Fruit fly (Drosophila melanogaster) whole organism, adult: Measurements from ENCODE around the gene CG14109.

Experiments
- CG11617 ChIP-seq: fragments of 200-800 bp; sonication (Bioruptor generic); optimal IDR thresholded peaks from 2 replicates; lab custom pipeline; 2017; ENCODE audit warnings: mild to moderate bottlenecking, missing biosample characterization, missing genetic modification reagents, missing genetic modification characterization
- CG12768 ChIP-seq: fragments of 200-800 bp; sonication (Bioruptor generic); optimal IDR thresholded peaks from 2 replicates; lab custom pipeline; 2017; ENCODE audit warnings: missing biosample characterization, missing genetic modification characterization, mild to moderate bottlenecking, moderate library complexity, missing genetic modification reagents
- CG14711 ChIP-seq: fragments of 200-800 bp; sonication (Bioruptor generic); optimal IDR thresholded peaks from 2 replicates; lab custom pipeline; 2018; ENCODE audit warnings: missing biosample characterization, mild to moderate bottlenecking, missing genetic modification characterization, moderate library complexity
- CG1620 ChIP-seq: fragments of 200-800 bp; sonication (Bioruptor generic); optimal IDR thresholded peaks from 2 replicates; lab custom pipeline; 2016; ENCODE audit warnings: missing biosample characterization, missing genetic modification characterization
- CG33017 ChIP-seq: fragments of 200-800 bp; sonication (Bioruptor generic); optimal IDR thresholded peaks from 2 replicates; lab custom pipeline; 2018; ENCODE audit warnings: missing biosample characterization, mild to moderate bottlenecking, missing genetic modification characterization, moderate library complexity
- CG5204 ChIP-seq: fragments of 200-800 bp; sonication (Bioruptor generic); optimal IDR thresholded peaks from 2 replicates; lab custom pipeline; 2016; ENCODE audit warnings: missing biosample characterization, missing genetic modification characterization
- CG7045 ChIP-seq: fragments of 200-800 bp; sonication (Bioruptor generic); optimal IDR thresholded peaks from 2 replicates; lab custom pipeline; 2017; ENCODE audit warnings: missing biosample characterization, mild to moderate bottlenecking, missing genetic modification characterization
- CG7101 ChIP-seq: fragments of 200-800 bp; sonication (Bioruptor generic); optimal IDR thresholded peaks from 2 replicates; lab custom pipeline; 2018; ENCODE audit warnings: missing biosample characterization, mild to moderate bottlenecking, missing genetic modification characterization, moderate library complexity
- Clk ChIP-seq: fragments of 200-800 bp; sonication (Bioruptor generic); optimal IDR thresholded peaks from 2 replicates; lab custom pipeline; 2017; ENCODE audit warnings: missing biosample characterization, missing genetic modification characterization
- Crg-1 ChIP-seq: fragments of 200-800 bp; sonication (Bioruptor generic); optimal IDR thresholded peaks from 2 replicates; lab custom pipeline; 2016; ENCODE audit warnings: missing biosample characterization, missing genetic modification characterization
- Hr96 ChIP-seq: fragments of 200-800 bp; sonication (Bioruptor generic); optimal IDR thresholded peaks from 2 replicates; lab custom pipeline; 2016; ENCODE audit warnings: missing biosample characterization, missing genetic modification characterization
- Mnt ChIP-seq: fragments of 200-800 bp; sonication (Bioruptor generic); optimal IDR thresholded peaks from 2 replicates; lab custom pipeline; 2016; ENCODE audit warnings: missing biosample characterization, mild to moderate bottlenecking, missing genetic modification characterization
- bab1 ChIP-seq: fragments of 200-800 bp; sonication (Bioruptor generic); optimal IDR thresholded peaks from 3 replicates; lab custom pipeline; 2019; ENCODE audit warnings: missing biosample characterization, mild to moderate bottlenecking, missing genetic modification characterization, moderate library complexity
- cic ChIP-seq: fragments of 200-800 bp; sonication (Bioruptor generic); optimal IDR thresholded peaks from 2 replicates; lab custom pipeline; 2017; ENCODE audit warnings: missing biosample characterization, mild to moderate bottlenecking, missing genetic modification characterization, moderate library complexity
- cnc ChIP-seq, 2 experiments: fragments of >200 bp; optimal IDR thresholded peaks; 2 replicates each; lab custom pipeline; 2017
- kay ChIP-seq: fragments of 200-800 bp; sonication (Bioruptor generic); peaks from one replicate; lab custom pipeline; 2016; ENCODE audit warnings: missing biosample characterization, missing genetic modification characterization, borderline replicate concordance
- ovo ChIP-seq: fragments of 200-800 bp; sonication (Bioruptor generic); optimal IDR thresholded peaks from 2 replicates; lab custom pipeline; 2016; ENCODE audit warnings: missing biosample characterization, missing genetic modification characterization
- pad ChIP-seq: fragments of 200-800 bp; sonication (Bioruptor generic); optimal IDR thresholded peaks from 3 replicates; lab custom pipeline; 2017; ENCODE audit warnings: missing biosample characterization, missing genetic modification characterization, mild to moderate bottlenecking, moderate library complexity, missing genetic modification reagents
- tj ChIP-seq: fragments of 200-800 bp; sonication (Bioruptor generic); optimal IDR thresholded peaks from 3 replicates; lab custom pipeline; 2017; ENCODE audit warnings: missing biosample characterization, mild to moderate bottlenecking, missing genetic modification characterization, moderate library complexity
- toe ChIP-seq: fragments of 200-800 bp; sonication (Bioruptor generic); optimal IDR thresholded peaks from 2 replicates; lab custom pipeline; 2016; ENCODE audit warnings: missing biosample characterization, missing genetic modification characterization

The CG14109 gene

DNA sequence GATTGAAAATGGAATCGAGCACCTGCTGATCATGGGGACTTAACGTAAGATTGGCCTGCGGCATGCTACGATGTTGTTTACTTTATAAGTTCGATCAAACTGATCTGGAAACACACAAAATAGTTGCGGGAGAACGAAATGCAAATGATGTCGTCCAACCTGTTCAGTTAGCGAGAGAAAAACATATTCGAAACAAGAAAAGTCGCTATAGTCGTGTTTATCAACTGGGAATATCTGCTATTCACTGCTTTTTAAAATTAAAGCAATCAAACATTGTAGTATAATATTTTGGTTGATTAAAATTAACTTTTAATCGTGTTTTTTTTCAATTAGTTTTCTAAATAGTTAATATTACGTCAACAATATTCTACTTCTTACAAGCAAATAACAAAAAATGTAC, 14.1 kb upstream of the CG14109 start, which contains the start of gene CG14105:
Gene CG14105 (minus strand): TSS at position 101 of the 400 bp plus-strand sequence.
- TF ChIP-seq tj (GFP tag; lab: Kevin White, UChicago): no peak
- no peak for TF ChIP-seq pad (GFP tag; lab: Kevin White, UChicago)
- no peak for TF ChIP-seq CG14711 (tag; lab: Kevin White, UChicago)
- TF ChIP-seq Clk (GFP tag; lab: Kevin White, UChicago): no peak
- TF ChIP-seq CG5204 (GFP tag; lab: Kevin White, UChicago): no peak
- TF ChIP-seq ovo: no peak
- TF ChIP-seq CG7045 (GFP tag; lab: Kevin White, UChicago): no peak
- no peak for TF ChIP-seq CG33017 (tag; lab: Kevin White, UChicago)
- no peak for TF ChIP-seq Mnt (GFP tag; lab: Kevin White, UChicago)
- TF ChIP-seq cnc (optimal IDR thresholded peaks at IDR 0.05; lab: Kevin White, UChicago): no peak
- TF ChIP-seq kay (GFP tag; lab: Kevin White, UChicago): no peak
- TF ChIP-seq CG11617: no peak

DNA sequence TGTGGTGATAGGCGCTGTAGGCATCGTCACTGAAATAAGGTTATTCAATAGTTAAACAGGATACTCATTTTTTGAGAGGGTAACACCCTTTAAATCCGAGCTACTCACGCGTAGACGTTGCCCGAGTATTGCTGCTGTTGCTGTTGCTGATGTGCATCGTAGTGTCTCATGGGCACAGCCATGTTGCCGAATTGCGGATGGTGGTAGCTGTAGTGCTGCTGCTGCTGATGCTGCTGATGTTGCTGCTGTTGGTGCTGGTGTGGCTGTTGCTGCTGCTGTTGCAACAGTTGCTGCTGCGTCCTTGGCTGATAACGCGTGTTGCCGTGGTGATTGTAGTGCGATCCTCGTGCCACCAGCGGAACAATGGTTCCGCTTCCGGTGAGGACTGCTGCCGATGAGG, 10.5 kb upstream of the CG14109 start:
- TF ChIP-seq CG11617 (no peak), CG7101 (tag; lab: Kevin White, UChicago) (no peak), cnc (optimal IDR thresholded peaks at IDR 0.05; lab: Kevin White, UChicago) (no peak), Clk (GFP tag; lab: Kevin White, UChicago) (no peak), CG12768 (no peak), CG33017 (tag; lab: Kevin White, UChicago) (no peak), CG7045 (GFP tag; lab: Kevin White, UChicago) (no peak), ovo (no peak), Hr96 (GFP tag; lab: Kevin White, UChicago) (no peak), bab1 (no peak), kay (GFP tag; lab: Kevin White, UChicago) (no peak), toe (no peak), cic (GFP tag; lab: Kevin White, UChicago) (no peak), CG1620 (GFP tag; lab: Kevin White, UChicago) (no peak), Mnt (GFP tag; lab: Kevin White, UChicago) (no peak), tj (GFP tag; lab: Kevin White, UChicago) (no peak), Crg-1 (no peak), CG14711 (tag; lab: Kevin White, UChicago) (no peak), CG5204 (GFP tag; lab: Kevin White, UChicago) (no peak)

DNA sequence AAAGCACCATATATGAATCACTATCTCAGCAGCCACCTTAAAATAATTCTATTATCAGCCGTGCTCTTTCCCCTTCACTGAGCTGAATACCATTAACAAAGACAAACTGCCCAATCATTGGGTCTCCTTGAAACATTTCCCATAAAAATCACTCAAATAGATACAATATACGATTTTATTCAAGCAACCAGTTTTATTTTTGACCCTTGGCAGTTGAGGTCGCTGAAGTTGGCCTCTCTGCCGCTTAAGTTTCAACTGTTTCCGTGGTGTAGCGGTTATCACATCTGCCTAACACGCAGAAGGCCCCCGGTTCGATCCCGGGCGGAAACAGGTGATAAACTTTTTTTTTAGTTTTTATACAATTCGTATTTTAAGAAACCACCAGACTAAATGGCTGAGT, 7.9 kb upstream of the CG14109 start:
- TF ChIP-seq tj (GFP tag; lab: Kevin White, UChicago) (no peak), cnc (optimal IDR thresholded peaks at IDR 0.05; lab: Kevin White, UChicago) (no peak), toe (no peak), CG33017 (tag; lab: Kevin White, UChicago) (no peak), CG7045 (GFP tag; lab: Kevin White, UChicago) (no peak), CG12768 (no peak), Clk (GFP tag; lab: Kevin White, UChicago) (no peak), CG5204 (GFP tag; lab: Kevin White, UChicago) (no peak), pad (GFP tag; lab: Kevin White, UChicago) (no peak), ovo (no peak), kay (GFP tag; lab: Kevin White, UChicago) (no peak), cic (GFP tag; lab: Kevin White, UChicago) (no peak), CG14711 (tag; lab: Kevin White, UChicago) (no peak), bab1 (no peak), CG1620 (GFP tag; lab: Kevin White, UChicago) (no peak), Hr96 (GFP tag; lab: Kevin White, UChicago) (no peak), CG11617 (no peak)

dm6 chr3L:13433522-13433921, 7.2 kb upstream of the CG14109 start:
- no peak for TF ChIP-seq cnc (optimal IDR thresholded peaks at IDR 0.05; lab: Kevin White, UChicago)
- no peak for TF ChIP-seq CG1620 (GFP tag; lab: Kevin White, UChicago)
- TF ChIP-seq Hr96 (GFP tag; lab: Kevin White, UChicago): no peak
- no peak for TF ChIP-seq Mnt (GFP tag; lab: Kevin White, UChicago)
- TF ChIP-seq bab1: no peak
- TF ChIP-seq CG33017 (tag; lab: Kevin White, UChicago): no peak
- TF ChIP-seq CG7101 (tag; lab: Kevin White, UChicago): no peak
- no peak for TF ChIP-seq cic (GFP tag; lab: Kevin White, UChicago)
- TF ChIP-seq toe: no peak
- TF ChIP-seq Clk (GFP tag; lab: Kevin White, UChicago): no peak
- TF ChIP-seq CG5204 (GFP tag; lab: Kevin White, UChicago): no peak
- TF ChIP-seq CG7045 (GFP tag; lab: Kevin White, UChicago): no peak
- TF ChIP-seq tj (GFP tag; lab: Kevin White, UChicago): no peak
- no peak for TF ChIP-seq pad (GFP tag; lab: Kevin White, UChicago)

DNA sequence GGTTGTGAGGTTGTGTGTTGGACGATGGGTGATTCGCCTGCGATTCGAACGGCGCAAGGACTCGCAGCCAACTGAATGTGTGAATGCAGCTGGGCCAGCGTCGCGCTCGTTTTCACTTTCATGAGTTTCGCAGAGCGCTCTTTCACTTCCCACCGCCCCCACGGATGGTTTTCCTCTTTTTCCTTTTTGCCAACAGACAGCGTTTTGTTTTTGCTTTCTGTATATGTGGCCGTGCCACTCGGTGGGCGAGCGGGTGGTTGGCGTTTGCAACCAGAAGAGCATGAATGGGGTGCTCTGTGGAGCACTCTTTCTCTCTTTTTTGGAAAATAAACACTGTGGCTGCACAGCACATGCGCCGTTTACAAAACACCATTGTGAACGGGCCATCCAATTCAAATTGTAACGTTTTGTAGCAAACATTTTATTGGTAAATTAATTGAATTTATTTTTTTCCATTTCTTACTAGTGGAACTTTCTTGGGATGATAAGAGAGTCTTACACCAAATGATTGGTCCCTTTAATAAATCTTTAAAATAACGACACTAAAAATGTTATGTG, 5.5 kb upstream of the CG14109 start, which contains the start of gene CG10713:
Gene CG10713 (minus strand): TSS at position 60 of the 558 bp plus-strand sequence.
- TF ChIP-seq CG7101 (tag; lab: Kevin White, UChicago) (no peak), pad (GFP tag; lab: Kevin White, UChicago) (no peak), toe (no peak), bab1 (no peak), Hr96 (GFP tag; lab: Kevin White, UChicago) (no peak), tj (GFP tag; lab: Kevin White, UChicago) (no peak), Mnt (GFP tag; lab: Kevin White, UChicago) (no peak), CG7045 (GFP tag; lab: Kevin White, UChicago) (peak; percentile 11), Crg-1 (no peak)

DNA sequence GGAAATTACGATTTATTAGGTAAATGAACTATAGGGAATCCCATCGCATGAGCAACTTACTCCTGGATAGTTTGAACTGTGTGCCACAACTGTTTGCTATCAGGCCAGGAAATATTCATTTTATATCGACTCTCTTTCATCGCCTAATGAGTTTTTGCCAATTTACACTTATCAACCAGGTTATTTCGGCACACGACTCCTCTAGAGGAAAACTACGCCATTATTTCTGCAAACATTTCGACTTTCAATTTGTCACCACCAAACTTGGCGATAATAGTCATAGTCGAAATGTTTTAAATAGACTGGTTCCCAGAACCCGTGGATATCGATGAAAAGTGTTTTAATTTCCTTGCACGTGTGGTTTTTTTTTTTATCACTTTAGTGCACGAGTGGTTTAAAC, 3.7 kb upstream of the CG14109 start, which contains the start of gene CG10154:
Gene CG10154 (minus strand): TSS at position 101 of the 400 bp plus-strand sequence.
- TF ChIP-seq Hr96 (GFP tag; lab: Kevin White, UChicago): no peak
- TF ChIP-seq tj (GFP tag; lab: Kevin White, UChicago): no peak
- TF ChIP-seq ovo: no peak
- no peak for TF ChIP-seq CG7101 (tag; lab: Kevin White, UChicago)
- TF ChIP-seq cnc (optimal IDR thresholded peaks at IDR 0.05; lab: Kevin White, UChicago): no peak
